Fruit fly (Drosophila melanogaster) whole organism: ENCODE results near the gene CG14053.

Experiments
- CG8478 ChIP-seq: fragments of >200 bp; optimal IDR thresholded peaks from 2 replicates; lab custom pipeline; 2018; ENCODE audit warnings: inconsistent platforms
- EcR ChIP-seq, 2 experiments: fragments of >200 bp; optimal IDR thresholded peaks; 2 replicates each; lab custom pipeline; 2017; ENCODE audit warnings: missing biosample characterization in 2 of 2, missing genetic modification characterization in 2 of 2, missing genetic modification reagents in 2 of 2
- pan ChIP-seq: fragments of >200 bp; optimal IDR thresholded peaks from 2 replicates; lab custom pipeline; 2017
- psq ChIP-seq: fragments of >200 bp; optimal IDR thresholded peaks from 2 replicates; lab custom pipeline; 2017
- usp ChIP-seq: fragments of >200 bp; optimal IDR thresholded peaks from 2 replicates; lab custom pipeline; 2017; ENCODE audit warnings: missing biosample characterization, missing genetic modification characterization, mixed read lengths

DNA sequence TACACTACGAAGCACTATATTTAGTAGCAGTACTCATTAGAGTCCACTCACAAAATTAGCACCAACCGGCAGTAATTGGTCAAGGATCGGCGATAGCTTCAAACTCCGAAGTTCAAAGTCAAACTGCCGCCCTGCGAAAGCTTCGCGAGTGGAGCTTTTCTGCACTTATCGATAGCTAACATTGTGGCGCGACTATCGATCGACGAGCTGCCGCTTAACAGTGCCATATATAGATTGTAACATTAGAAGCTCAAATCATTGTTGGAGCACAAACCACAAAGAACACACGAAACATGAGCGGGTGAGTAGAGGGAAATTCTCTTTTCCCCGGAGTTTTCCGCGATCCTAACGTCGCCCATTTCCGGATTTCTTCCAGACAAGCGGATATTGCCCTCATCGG lies 48.6 kb downstream of the CG14053 start, which contains the start of gene Pgd:
- TF ChIP-seq EcR (GFP tag; optimal IDR thresholded peaks at IDR 0.05; lab: Kevin White, UChicago) = no peak
- no peak for TF ChIP-seq CG8478 (lab: Kevin White, UChicago)
- TF ChIP-seq usp (GFP tag; lab: Kevin White, UChicago) = no peak
- TF ChIP-seq psq (lab: Kevin White, UChicago) = no peak
- no peak for TF ChIP-seq pan (lab: Kevin White, UChicago)
